Worm (Caenorhabditis elegans) whole organism, young adult: ENCODE data around the gene anmt-1.

Experiments used
- B0261.1 ChIP-seq: sonication (generic microtip); optimal IDR thresholded peaks from 2 replicates; lab custom pipeline; 2016; ENCODE audit warnings: mild to moderate bottlenecking, missing genetic modification characterization, moderate library complexity, missing compliant biosample characterization
- C06A6.2 ChIP-seq: fragments of 200-800 bp; sonication (Bioruptor generic); conservative IDR thresholded peaks from 2 replicates; pipeline ENCODE4 v1.3.6; 2022; ENCODE audit warnings: missing genetic modification characterization, missing compliant biosample characterization
- F57A8.1 ChIP-seq: fragments of 200-800 bp; sonication (Bioruptor generic); optimal IDR thresholded peaks from 2 replicates; lab custom pipeline; 2018; ENCODE audit warnings: mild to moderate bottlenecking, missing genetic modification characterization, moderate library complexity, missing compliant biosample characterization
- Y53F4B.3 ChIP-seq: fragments of 200-800 bp; sonication (Bioruptor generic); IDR thresholded peaks from 2 replicates; pipeline ENCODE4 v1.3.6; 2022; ENCODE audit warnings: missing genetic modification reagents, missing genetic modification characterization, missing compliant biosample characterization
- Y53G8AR.9 ChIP-seq: fragments of 200-800 bp; sonication (Bioruptor generic); conservative IDR thresholded peaks from 2 replicates; pipeline ENCODE4 v1.3.6; 2022; ENCODE audit warnings: missing genetic modification reagents, missing genetic modification characterization, missing compliant biosample characterization
- ZK185.1 ChIP-seq: sonication (generic microtip); optimal IDR thresholded peaks from 2 replicates; lab custom pipeline; 2016; ENCODE audit warnings: mild to moderate bottlenecking, missing genetic modification characterization, missing compliant biosample characterization; ENCODE audit not compliant: poor library complexity, severe bottlenecking
- ama-1 ChIP-seq, 3 experiments: fragments of 150-350 bp in 1 of 3; sonication (generic microtip) in 2 of 3; optimal IDR thresholded peaks; 2 replicates each; lab custom pipeline; 2014 to 2018; ENCODE audit warnings: missing biosample characterization in 2 of 3, missing genetic modification characterization in 2 of 3, missing genetic modification reagents in 2 of 3
- attf-5 ChIP-seq: fragments of 200-800 bp; sonication (Bioruptor generic); optimal IDR thresholded peaks from 2 replicates; lab custom pipeline; 2018; ENCODE audit warnings: mild to moderate bottlenecking, missing genetic modification characterization, missing compliant biosample characterization
- attf-6 ChIP-seq: fragments of 200-800 bp; sonication (Bioruptor generic); IDR thresholded peaks from 2 replicates; pipeline ENCODE4 v1.3.6; 2022; ENCODE audit warnings: missing genetic modification reagents, missing genetic modification characterization, missing compliant biosample characterization
- ccch-3 ChIP-seq: fragments of 200-800 bp; sonication (Bioruptor generic); optimal IDR thresholded peaks from 2 replicates; lab custom pipeline; 2018; ENCODE audit warnings: mild to moderate bottlenecking, missing genetic modification characterization, missing compliant biosample characterization
- ceh-79 ChIP-seq: sonication (generic microtip); optimal IDR thresholded peaks from 2 replicates; lab custom pipeline; 2017; ENCODE audit warnings: mild to moderate bottlenecking, missing genetic modification characterization, missing compliant biosample characterization
- chd-7 ChIP-seq: sonication (generic microtip); optimal IDR thresholded peaks from 2 replicates; lab custom pipeline; 2016; ENCODE audit warnings: mild to moderate bottlenecking, missing genetic modification characterization, moderate library complexity, missing compliant biosample characterization
- dpff-1 ChIP-seq: sonication (generic microtip); optimal IDR thresholded peaks from 2 replicates; lab custom pipeline; 2017; ENCODE audit warnings: mild to moderate bottlenecking, missing genetic modification characterization, missing compliant biosample characterization
- egl-44 ChIP-seq: fragments of 200-800 bp; sonication (Bioruptor generic); IDR thresholded peaks from 2 replicates; pipeline ENCODE4 v1.3.6; 2022; ENCODE audit warnings: missing genetic modification reagents, missing genetic modification characterization, missing compliant biosample characterization
- egrh-3 ChIP-seq: fragments of 200-800 bp; sonication (Bioruptor generic); IDR thresholded peaks from 2 replicates; pipeline ENCODE4 v1.3.6; 2022; ENCODE audit warnings: missing genetic modification reagents, missing genetic modification characterization, missing compliant biosample characterization
- gei-17 ChIP-seq: fragments of 200-800 bp; sonication (Bioruptor generic); optimal IDR thresholded peaks from 2 replicates; lab custom pipeline; 2018; ENCODE audit warnings: mild to moderate bottlenecking, missing genetic modification characterization, missing compliant biosample characterization
- hlh-12 ChIP-seq: sonication (generic microtip); optimal IDR thresholded peaks from 2 replicates; lab custom pipeline; 2016; ENCODE audit warnings: missing genetic modification characterization, missing compliant biosample characterization
- hmg-1.2 ChIP-seq: fragments of 200-800 bp; sonication (Bioruptor generic); IDR thresholded peaks from 2 replicates; pipeline ENCODE4 v1.3.6; 2022; ENCODE audit warnings: missing genetic modification reagents, missing genetic modification characterization, missing compliant biosample characterization
- let-526 ChIP-seq: fragments of 200-800 bp; sonication (Bioruptor generic); IDR thresholded peaks from 2 replicates; pipeline ENCODE4 v1.3.6; 2022; ENCODE audit warnings: missing genetic modification reagents, missing genetic modification characterization, missing compliant biosample characterization
- lin-54 ChIP-seq: fragments of 200-800 bp; sonication (Bioruptor generic); optimal IDR thresholded peaks from 2 replicates; lab custom pipeline; 2018; ENCODE audit warnings: mild to moderate bottlenecking, missing genetic modification characterization, missing compliant biosample characterization
- lsy-27 ChIP-seq: sonication (generic microtip); optimal IDR thresholded peaks from 2 replicates; lab custom pipeline; 2017; ENCODE audit warnings: missing genetic modification characterization, mild to moderate bottlenecking, missing compliant biosample characterization, antibody characterized with exemption, missing genotype, borderline replicate concordance; ENCODE audit not compliant: insufficient read depth
- madf-10 ChIP-seq: sonication (generic microtip); optimal IDR thresholded peaks from 2 replicates; lab custom pipeline; 2016; ENCODE audit warnings: mild to moderate bottlenecking, missing genetic modification characterization, missing compliant biosample characterization
- madf-3 ChIP-seq: fragments of 200-800 bp; sonication (Bioruptor generic); IDR thresholded peaks from 2 replicates; pipeline ENCODE4 v1.3.6; 2022; ENCODE audit warnings: missing genetic modification reagents, missing genetic modification characterization, missing compliant biosample characterization
- mel-28 ChIP-seq: sonication (generic microtip); optimal IDR thresholded peaks from 2 replicates; lab custom pipeline; 2016; ENCODE audit warnings: borderline replicate concordance, mild to moderate bottlenecking, missing genetic modification characterization, missing compliant biosample characterization
- mxl-1 ChIP-seq: sonication (generic microtip); optimal IDR thresholded peaks from 2 replicates; lab custom pipeline; 2016; ENCODE audit warnings: missing genetic modification characterization, missing compliant biosample characterization
- nfyb-1 ChIP-seq: fragments of 200-800 bp; sonication (Bioruptor generic); IDR thresholded peaks from 2 replicates; pipeline ENCODE4 v1.3.6; 2022; ENCODE audit warnings: missing genetic modification reagents, missing genetic modification characterization, missing compliant biosample characterization
- nhr-120 ChIP-seq: fragments of 200-800 bp; sonication (Bioruptor generic); IDR thresholded peaks from 2 replicates; pipeline ENCODE4 v1.3.6; 2022; ENCODE audit warnings: missing genetic modification characterization, missing compliant biosample characterization
- nhr-179 ChIP-seq: sonication (generic microtip); optimal IDR thresholded peaks from 2 replicates; lab custom pipeline; 2016; ENCODE audit warnings: mild to moderate bottlenecking, missing genetic modification characterization, missing compliant biosample characterization
- nhr-90 ChIP-seq: sonication (generic microtip); optimal IDR thresholded peaks from 2 replicates; lab custom pipeline; 2016; ENCODE audit warnings: missing genotype, mild to moderate bottlenecking, missing genetic modification characterization, missing compliant biosample characterization
- pbrm-1 ChIP-seq: fragments of 200-800 bp; sonication (Bioruptor generic); IDR thresholded peaks from 2 replicates; pipeline ENCODE4 v1.3.6; 2022; ENCODE audit warnings: missing genetic modification reagents, missing genetic modification characterization, missing compliant biosample characterization
- pha-4 ChIP-seq: fragments of 150-350 bp; sonication (generic microtip); optimal IDR thresholded peaks from 2 replicates; lab custom pipeline; 2014; ENCODE audit warnings: missing biosample characterization, missing genetic modification reagents, missing genetic modification characterization
- repo-1 ChIP-seq: sonication (generic microtip); optimal IDR thresholded peaks from 2 replicates; lab custom pipeline; 2017; ENCODE audit warnings: mild to moderate bottlenecking, missing genetic modification characterization, missing compliant biosample characterization
- sdz-38 ChIP-seq: sonication (generic microtip); optimal IDR thresholded peaks from 2 replicates; lab custom pipeline; 2016; ENCODE audit warnings: missing genotype, missing genetic modification characterization, missing compliant biosample characterization
- snpc-3.4 ChIP-seq: sonication (generic microtip); optimal IDR thresholded peaks from 2 replicates; lab custom pipeline; 2017; ENCODE audit warnings: missing genetic modification characterization, mild to moderate bottlenecking, missing compliant biosample characterization, antibody characterized with exemption, moderate library complexity, missing genotype, missing genetic modification reagents
- sptf-2 ChIP-seq: fragments of 200-800 bp; sonication (Bioruptor generic); optimal IDR thresholded peaks from 2 replicates; lab custom pipeline; 2018; ENCODE audit warnings: mild to moderate bottlenecking, missing genetic modification characterization, missing compliant biosample characterization
- tbp1 ChIP-seq: fragments of 200-800 bp; sonication (Bioruptor generic); optimal IDR thresholded peaks from 2 replicates; lab custom pipeline; 2018; ENCODE audit warnings: mild to moderate bottlenecking, missing genetic modification characterization, missing compliant biosample characterization
- tlf-1 ChIP-seq: fragments of 200-800 bp; sonication (Bioruptor generic); optimal IDR thresholded peaks from 2 replicates; lab custom pipeline; 2018; ENCODE audit warnings: mild to moderate bottlenecking, missing genetic modification characterization, missing compliant biosample characterization
- unc-62 ChIP-seq: fragments of 150-350 bp; optimal IDR thresholded peaks from 2 replicates; lab custom pipeline; 2014; ENCODE audit warnings: missing biosample characterization, missing genetic modification reagents, missing genetic modification characterization
- zfh-2 ChIP-seq: fragments of 200-800 bp; sonication (Bioruptor generic); conservative IDR thresholded peaks from 2 replicates; pipeline ENCODE4 v1.3.6; 2022; ENCODE audit warnings: missing genetic modification reagents, missing genetic modification characterization, missing compliant biosample characterization
- ztf-18 ChIP-seq: sonication (generic microtip); optimal IDR thresholded peaks from 2 replicates; lab custom pipeline; 2016; ENCODE audit warnings: missing genotype, mild to moderate bottlenecking, missing genetic modification characterization, missing compliant biosample characterization
- ztf-22 ChIP-seq: fragments of 200-800 bp; sonication (Bioruptor generic); optimal IDR thresholded peaks from 2 replicates; lab custom pipeline; 2018; ENCODE audit warnings: mild to moderate bottlenecking, missing genetic modification characterization, moderate library complexity, missing compliant biosample characterization
- ztf-26 ChIP-seq: sonication (generic microtip); optimal IDR thresholded peaks from 2 replicates; lab custom pipeline; 2017; ENCODE audit warnings: missing genetic modification characterization, missing compliant biosample characterization
- ztf-6 ChIP-seq: fragments of 200-800 bp; sonication (Bioruptor generic); IDR thresholded peaks from 2 replicates; pipeline ENCODE4 v1.3.6; 2022; ENCODE audit warnings: missing genetic modification reagents, missing genetic modification characterization, missing compliant biosample characterization

anmt-1 gene

ce11 chrIII:8658367-8658761 lies 26.2 kb upstream of the anmt-1 start (continued):
- TF ChIP-seq unc-62 (peak; percentile 35), ztf-22 (GFP tag; lab: Kevin White, UChicago) (peak; percentile 64), madf-3 (0 out of 2 replicates have a peak, but pooled peaks have one; percentile 11), egrh-3 (0 out of 2 replicates have a peak, but pooled peaks have one; percentile 8), let-526 (GFP tag; lab: Robert Waterston, UW) (peak; percentile 53; the same call in 1 of the 2 replicates), hlh-12 (tag; lab: Kevin White, UChicago) (no peak), zfh-2 (GFP tag; lab: Robert Waterston, UW) (no peak), Y53F4B.3 (GFP tag; lab: Robert Waterston, UW) (no peak), egl-44 (GFP tag; lab: Robert Waterston, UW) (no peak), mel-28 (tag; lab: Kevin White, UChicago) (no peak), sdz-38 (tag; lab: Kevin White, UChicago) (no peak), ztf-26 (tag; lab: Kevin White, UChicago) (peak; percentile 93), sptf-2 (GFP tag; lab: Kevin White, UChicago) (no peak), lsy-27 (tag; lab: Kevin White, UChicago) (no peak), lin-54 (GFP tag; lab: Kevin White, UChicago) (peak; percentile 24), nfyb-1 (GFP tag; lab: Robert Waterston, UW) (peak; percentile 72; the same call in 1 of the 2 replicates), ama-1 (optimal IDR thresholded peaks at IDR 0.05; lab: Kevin White, UChicago) (peak; percentile 9), ama-1 (GFP tag; optimal IDR thresholded peaks at IDR 0.05; lab: Kevin White, UChicago) (no peak), nhr-120 (GFP tag; lab: Robert Waterston, UW) (no peak), dpff-1 (tag; lab: Kevin White, UChicago) (no peak), chd-7 (tag; lab: Kevin White, UChicago) (peak; percentile 88), F57A8.1 (GFP tag; lab: Kevin White, UChicago) (no peak), ceh-79 (tag; lab: Kevin White, UChicago) (no peak), ztf-6 (GFP tag; lab: Robert Waterston, UW) (no peak), pbrm-1 (peak; percentile 47; the same call in 1 of the 2 replicates), attf-6 (no peak), tlf-1 (GFP tag; lab: Kevin White, UChicago) (peak; percentile 86), hmg-1.2 (GFP tag; lab: Robert Waterston, UW) (peak; percentile 58), C06A6.2 (peak; percentile 64; the same call in 1 of the 2 replicates), repo-1 (tag; lab: Kevin White, UChicago) (peak; percentile 51), gei-17 (GFP tag; lab: Kevin White, UChicago) (peak; percentile 60), nhr-90 (peak; percentile 38), ZK185.1 (peak; percentile 39), snpc-3.4 (peak; percentile 12), ztf-18 (tag; lab: Kevin White, UChicago) (peak; percentile 25), Y53G8AR.9 (GFP tag; lab: Robert Waterston, UW) (0 out of 2 replicates have a peak, but pooled peaks have one; percentile 48), nhr-179 (tag; lab: Kevin White, UChicago) (no peak), pha-4 (tag; lab: Kevin White, UChicago) (no peak), ccch-3 (no peak), tbp1 (GFP tag; lab: Kevin White, UChicago) (peak; percentile 68), mxl-1 (tag; lab: Kevin White, UChicago) (no peak), B0261.1 (peak; percentile 9), madf-10 (peak; percentile 45), attf-5 (GFP tag; lab: Kevin White, UChicago) (peak; percentile 72)
- TF ChIP-seq, all 124 proteins: peak for 44
